Worm (Caenorhabditis elegans): Measurements from ENCODE around the gene C49F8.3.

ce11 chrX:13383273-13383672 lies 4.1 kb downstream of the C49F8.3 start:
- TF ChIP-seq F13C5.2 (tag; optimal IDR thresholded peaks at IDR 0.05) (no peak), hmbx-1 (tag; optimal IDR thresholded peaks at IDR 0.05) (no peak), tbx-37 (GFP tag; conservative IDR thresholded peaks at IDR 0.05) (no peak), ama-1 (optimal IDR thresholded peaks at IDR 0.05) (no peak), tra-4 (tag; optimal IDR thresholded peaks at IDR 0.05) (no peak), ceh-36 (tag; optimal IDR thresholded peaks at IDR 0.05) (no peak), flt-1 (GFP tag; IDR thresholded peaks at IDR 0.05) (no peak), hmg-4 (GFP tag; optimal IDR thresholded peaks at IDR 0.05) (no peak), ceh-13 (GFP tag; optimal IDR thresholded peaks at IDR 0.05) (no peak), ets-7 (tag; optimal IDR thresholded peaks at IDR 0.05) (no peak)

Measured in whole organism, early embryonic.